Fruit fly (Drosophila melanogaster): Measurements from ENCODE around the gene nAChRalpha6.

DNA sequence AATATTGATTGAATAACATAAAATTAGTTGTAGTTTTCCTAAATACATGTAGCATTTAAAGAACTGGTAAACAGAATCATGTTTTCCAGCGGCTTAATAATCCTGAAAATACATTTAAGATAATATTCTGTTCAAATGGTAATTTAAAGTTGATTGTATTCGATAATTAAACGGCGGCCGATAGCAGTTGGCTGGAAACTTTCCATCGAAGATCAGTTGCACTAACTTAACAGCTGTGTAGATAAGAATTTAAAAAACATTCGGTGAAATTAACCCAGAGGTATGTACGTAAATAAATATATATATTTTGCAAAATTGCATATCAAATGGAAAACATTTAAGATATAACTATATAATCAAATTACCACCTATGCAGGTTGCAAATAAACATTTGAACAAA, 33.9 kb upstream of the nAChRalpha6 start, which contains the start of gene CG4594:
- TF ChIP-seq Myc (optimal IDR thresholded peaks at IDR 0.05) (no peak), psq (GFP tag; optimal IDR thresholded peaks at IDR 0.05) (no peak), brk (GFP tag; optimal IDR thresholded peaks at IDR 0.05) (no peak), dl (GFP tag; optimal IDR thresholded peaks at IDR 0.05; ENCODE audit: insufficient read depth in 1 of 2, partially characterized antibody in 2 of 2) (no peak), fru (GFP tag; optimal IDR thresholded peaks at IDR 0.05) (no peak), usp (GFP tag; optimal IDR thresholded peaks at IDR 0.05) (no peak)

Data from whole organism, wandering third instar larva.